Fruit fly (Drosophila melanogaster) whole organism, embryonic: ENCODE measurements around the gene Lrpprc2.

Source experiments
- CG10321 ChIP-seq: fragments of 200-800 bp; sonication (Bioruptor generic); IDR thresholded peaks from 2 replicates; pipeline ENCODE4 v1.3.6; 2022; ENCODE audit warnings: missing biosample characterization, missing genetic modification characterization
- CG10959 ChIP-seq: fragments of 200-800 bp; sonication (Bioruptor generic); IDR thresholded peaks from 2 replicates; pipeline ENCODE4 v1.3.6; 2022; ENCODE audit warnings: missing biosample characterization, missing genetic modification characterization
- CG11085 ChIP-seq: fragments of 200-800 bp; sonication (Bioruptor generic); IDR thresholded peaks from 2 replicates; pipeline ENCODE4 v1.3.6; 2022; ENCODE audit warnings: missing biosample characterization, missing genetic modification characterization
- CG11398 ChIP-seq: fragments of 200-800 bp; sonication (Bioruptor generic); optimal IDR thresholded peaks from 2 replicates; lab custom pipeline; 2016; ENCODE audit warnings: missing biosample characterization, missing genetic modification characterization
- CG14710 ChIP-seq: fragments of 200-800 bp; sonication (Bioruptor generic); optimal IDR thresholded peaks from 3 replicates; lab custom pipeline; 2019; ENCODE audit warnings: missing biosample characterization, mild to moderate bottlenecking, missing genetic modification characterization, moderate library complexity
- CG15073 ChIP-seq: fragments of 200-800 bp; sonication (Bioruptor generic); optimal IDR thresholded peaks from 2 replicates; lab custom pipeline; 2016; ENCODE audit warnings: missing biosample characterization, missing genetic modification characterization
- CG18011 ChIP-seq: fragments of 200-800 bp; sonication (Bioruptor generic); optimal IDR thresholded peaks from 2 replicates; lab custom pipeline; 2017; ENCODE audit warnings: missing biosample characterization, missing genetic modification characterization, mild to moderate bottlenecking, moderate library complexity, missing genotype
- CG2129 ChIP-seq: fragments of 200-800 bp; sonication (Bioruptor generic); IDR thresholded peaks from 2 replicates; pipeline ENCODE4 v1.3.6; 2022; ENCODE audit warnings: missing biosample characterization, missing genetic modification characterization; ENCODE audit not compliant: partially characterized antibody
- CG2889 ChIP-seq: fragments of 200-800 bp; sonication (Bioruptor generic); IDR thresholded peaks from 3 replicates; pipeline ENCODE4 v1.3.6; 2022; ENCODE audit warnings: missing biosample characterization, missing genetic modification characterization
- CG30431 ChIP-seq: fragments of 200-800 bp; sonication (Bioruptor generic); optimal IDR thresholded peaks from 2 replicates; lab custom pipeline; 2017; ENCODE audit warnings: missing biosample characterization, missing genetic modification characterization
- CG33213 ChIP-seq: fragments of 200-800 bp; sonication (Bioruptor generic); optimal IDR thresholded peaks from 3 replicates; lab custom pipeline; 2016; ENCODE audit warnings: missing biosample characterization, missing genetic modification characterization
- CG34422 ChIP-seq: fragments of 200-800 bp; sonication (Bioruptor generic); IDR thresholded peaks from 3 replicates; pipeline ENCODE4 v1.3.6; 2022; ENCODE audit warnings: missing biosample characterization, missing genetic modification characterization
- CG4617 ChIP-seq: fragments of 200-800 bp; sonication (Bioruptor generic); optimal IDR thresholded peaks from 3 replicates; lab custom pipeline; 2016; ENCODE audit warnings: missing biosample characterization, missing genetic modification characterization, borderline replicate concordance
- CG4730 ChIP-seq: fragments of 200-800 bp; sonication (Bioruptor generic); IDR thresholded peaks from 2 replicates; pipeline ENCODE4 v1.3.6; 2022; ENCODE audit warnings: missing biosample characterization, missing genetic modification characterization
- CG6175 ChIP-seq: fragments of 200-800 bp; sonication (Bioruptor generic); IDR thresholded peaks from 3 replicates; pipeline ENCODE4 v1.3.6; 2022; ENCODE audit warnings: missing biosample characterization, missing genetic modification characterization
- CG6791 ChIP-seq: fragments of 200-800 bp; sonication (Bioruptor generic); IDR thresholded peaks from 3 replicates; pipeline ENCODE4 v1.3.6; 2022; ENCODE audit warnings: missing biosample characterization, missing genetic modification characterization; ENCODE audit not compliant: partially characterized antibody
- CG9797 ChIP-seq: fragments of 200-800 bp; sonication (Bioruptor generic); optimal IDR thresholded peaks from 3 replicates; lab custom pipeline; 2018; ENCODE audit warnings: missing biosample characterization, mild to moderate bottlenecking, missing genetic modification characterization
- D ChIP-seq, 2 experiments: fragments of 200-800 bp in 1 of 2; fragments of >200 bp in 1 of 2; sonication (Bioruptor generic) in 1 of 2; optimal IDR thresholded peaks; 2 replicates in 1 of 2; 3 replicates in 1 of 2; lab custom pipeline; 2017; ENCODE audit warnings: mild to moderate bottlenecking in 1 of 2, missing biosample characterization in 1 of 2, missing genetic modification characterization in 1 of 2, missing genetic modification reagents in 1 of 2
- Dfd ChIP-seq, 2 experiments: fragments of >200 bp; optimal IDR thresholded peaks; 2 replicates each; lab custom pipeline; 2017; ENCODE audit warnings: missing biosample characterization in 2 of 2, missing genetic modification characterization in 2 of 2
- HmgD ChIP-seq: fragments of 200-800 bp; sonication (Bioruptor generic); optimal IDR thresholded peaks from 3 replicates; lab custom pipeline; 2016; ENCODE audit warnings: missing biosample characterization, missing genetic modification characterization
- Med ChIP-seq: fragments of 200-800 bp; sonication (Bioruptor generic); peaks from one replicate; lab custom pipeline; 2016; ENCODE audit warnings: missing biosample characterization, missing genetic modification characterization, mild to moderate bottlenecking, inconsistent platforms, moderate library complexity
- NC2β ChIP-seq: fragments of 200-800 bp; sonication (Bioruptor generic); optimal IDR thresholded peaks from 2 replicates; lab custom pipeline; 2016; ENCODE audit warnings: missing biosample characterization, missing genetic modification characterization
- Nf-YB ChIP-seq: fragments of 200-800 bp; sonication (Bioruptor generic); optimal IDR thresholded peaks from 3 replicates; lab custom pipeline; 2019; ENCODE audit warnings: missing biosample characterization, mild to moderate bottlenecking, missing genetic modification characterization, moderate library complexity
- Oli ChIP-seq: fragments of 200-800 bp; sonication (Bioruptor generic); optimal IDR thresholded peaks from 2 replicates; lab custom pipeline; 2018; ENCODE audit warnings: missing biosample characterization, mild to moderate bottlenecking, missing genetic modification characterization, moderate library complexity
- Side ChIP-seq: fragments of 200-800 bp; sonication (Bioruptor generic); optimal IDR thresholded peaks from 2 replicates; lab custom pipeline; 2016; ENCODE audit warnings: missing biosample characterization, missing genetic modification characterization
- Sry-β ChIP-seq: fragments of 200-800 bp; sonication (Bioruptor generic); optimal IDR thresholded peaks from 2 replicates; lab custom pipeline; 2018; ENCODE audit warnings: missing biosample characterization, mild to moderate bottlenecking, missing genetic modification characterization, moderate library complexity
- TFAM ChIP-seq: fragments of 200-800 bp; sonication (Bioruptor generic); optimal IDR thresholded peaks from 2 replicates; lab custom pipeline; 2017; ENCODE audit warnings: missing biosample characterization, missing genetic modification characterization, inconsistent platforms
- YL-1 ChIP-seq: fragments of 200-800 bp; sonication (Bioruptor generic); optimal IDR thresholded peaks from 3 replicates; lab custom pipeline; 2017; ENCODE audit warnings: missing biosample characterization, mild to moderate bottlenecking, missing genetic modification characterization
- ap ChIP-seq: fragments of 200-800 bp; sonication (Bioruptor generic); IDR thresholded peaks from 2 replicates; pipeline ENCODE4 v1.3.6; 2022; ENCODE audit warnings: missing biosample characterization, missing genetic modification characterization
- ato ChIP-seq: fragments of 200-800 bp; sonication (Bioruptor generic); IDR thresholded peaks from 2 replicates; pipeline ENCODE4 v1.3.6; 2022; ENCODE audit warnings: missing biosample characterization, missing genetic modification characterization; ENCODE audit not compliant: partially characterized antibody
- bbx ChIP-seq: fragments of 200-800 bp; sonication (Bioruptor generic); IDR thresholded peaks from 2 replicates; pipeline ENCODE4 v1.3.6; 2022; ENCODE audit warnings: missing biosample characterization, missing genetic modification characterization; ENCODE audit not compliant: partially characterized antibody
- chinmo ChIP-seq: fragments of 200-800 bp; sonication (Bioruptor generic); IDR thresholded peaks from 4 replicates; pipeline ENCODE4 v1.3.6; 2022; ENCODE audit warnings: missing biosample characterization, missing genetic modification characterization; ENCODE audit not compliant: partially characterized antibody
- crp ChIP-seq, 2 experiments: fragments of 200-800 bp; sonication (Bioruptor generic); optimal IDR thresholded peaks; 2 replicates in 1 of 2; 3 replicates in 1 of 2; lab custom pipeline; 2017; ENCODE audit warnings: missing biosample characterization in 2 of 2, missing genetic modification characterization in 2 of 2, mild to moderate bottlenecking in 1 of 2, moderate library complexity in 1 of 2
- grn ChIP-seq: fragments of 200-800 bp; sonication (Bioruptor generic); optimal IDR thresholded peaks from 3 replicates; lab custom pipeline; 2017; ENCODE audit warnings: missing biosample characterization, missing genetic modification characterization
- hb ChIP-seq: fragments of 200-800 bp; sonication (Bioruptor generic); IDR thresholded peaks from 3 replicates; pipeline ENCODE4 v1.3.6; 2022; ENCODE audit warnings: missing biosample characterization, missing genetic modification characterization; ENCODE audit not compliant: partially characterized antibody
- her ChIP-seq: fragments of 200-800 bp; sonication (Bioruptor generic); optimal IDR thresholded peaks from 2 replicates; lab custom pipeline; 2016; ENCODE audit warnings: missing biosample characterization, missing genetic modification characterization
- jing ChIP-seq: fragments of 200-800 bp; sonication (Bioruptor generic); optimal IDR thresholded peaks from 2 replicates; lab custom pipeline; 2018; ENCODE audit warnings: missing biosample characterization, mild to moderate bottlenecking, missing genetic modification characterization
- kay ChIP-seq: fragments of 200-800 bp; sonication (Bioruptor generic); optimal IDR thresholded peaks from 2 replicates; lab custom pipeline; 2016; ENCODE audit warnings: missing biosample characterization, missing genetic modification characterization
- run ChIP-seq: fragments of 200-800 bp; sonication (Bioruptor generic); optimal IDR thresholded peaks from 3 replicates; lab custom pipeline; 2018; ENCODE audit warnings: missing biosample characterization, mild to moderate bottlenecking, missing genetic modification characterization
- sd ChIP-seq: fragments of 200-800 bp; sonication (Bioruptor generic); optimal IDR thresholded peaks from 3 replicates; lab custom pipeline; 2018; ENCODE audit warnings: missing biosample characterization, mild to moderate bottlenecking, missing genetic modification characterization, moderate library complexity
- sens ChIP-seq: fragments of 200-800 bp; sonication (Bioruptor generic); peaks from one replicate; lab custom pipeline; 2016; ENCODE audit warnings: missing biosample characterization, missing genetic modification characterization
- sim ChIP-seq: fragments of 200-800 bp; sonication (Bioruptor generic); IDR thresholded peaks from 2 replicates; pipeline ENCODE4 v1.3.6; 2022; ENCODE audit warnings: missing biosample characterization, missing genetic modification characterization
- sna ChIP-seq: fragments of 200-800 bp; sonication (Bioruptor generic); IDR thresholded peaks from 2 replicates; pipeline ENCODE4 v1.3.6; 2022; ENCODE audit warnings: missing biosample characterization, missing genetic modification characterization; ENCODE audit not compliant: partially characterized antibody
- stc ChIP-seq: fragments of 200-800 bp; sonication (Bioruptor generic); IDR thresholded peaks from 2 replicates; pipeline ENCODE4 v1.3.6; 2022; ENCODE audit warnings: missing biosample characterization, missing genetic modification characterization
- stwl ChIP-seq: fragments of 200-800 bp; sonication (Bioruptor generic); optimal IDR thresholded peaks from 3 replicates; lab custom pipeline; 2018; ENCODE audit warnings: missing biosample characterization, mild to moderate bottlenecking, missing genetic modification characterization, moderate library complexity
- ttk ChIP-seq: fragments of 200-800 bp; sonication (Bioruptor generic); IDR thresholded peaks from 2 replicates; pipeline ENCODE4 v2.1.2; 2022; ENCODE audit warnings: missing biosample characterization, missing genetic modification characterization
- usp ChIP-seq: fragments of >200 bp; optimal IDR thresholded peaks from 2 replicates; lab custom pipeline; 2017; ENCODE audit warnings: missing biosample characterization, missing genetic modification characterization
- vvl ChIP-seq: fragments of 200-800 bp; sonication (Bioruptor generic); IDR thresholded peaks from 2 replicates; pipeline ENCODE4 v1.3.6; 2022; ENCODE audit warnings: missing biosample characterization, missing genetic modification characterization
- wdn ChIP-seq: fragments of 200-800 bp; sonication (Bioruptor generic); IDR thresholded peaks from 2 replicates; pipeline ENCODE4 v1.3.6; 2022; ENCODE audit warnings: missing biosample characterization, missing genetic modification characterization
- wor ChIP-seq: fragments of 200-800 bp; sonication (Bioruptor generic); IDR thresholded peaks from 2 replicates; pipeline ENCODE4 v1.3.6; 2022; ENCODE audit warnings: missing biosample characterization, missing genetic modification characterization
- zen2 ChIP-seq: fragments of 200-800 bp; sonication (Bioruptor generic); IDR thresholded peaks from 3 replicates; pipeline ENCODE4 v1.3.6; 2022; ENCODE audit warnings: missing biosample characterization, missing genetic modification characterization; ENCODE audit not compliant: partially characterized antibody

Lrpprc2 gene

DNA sequence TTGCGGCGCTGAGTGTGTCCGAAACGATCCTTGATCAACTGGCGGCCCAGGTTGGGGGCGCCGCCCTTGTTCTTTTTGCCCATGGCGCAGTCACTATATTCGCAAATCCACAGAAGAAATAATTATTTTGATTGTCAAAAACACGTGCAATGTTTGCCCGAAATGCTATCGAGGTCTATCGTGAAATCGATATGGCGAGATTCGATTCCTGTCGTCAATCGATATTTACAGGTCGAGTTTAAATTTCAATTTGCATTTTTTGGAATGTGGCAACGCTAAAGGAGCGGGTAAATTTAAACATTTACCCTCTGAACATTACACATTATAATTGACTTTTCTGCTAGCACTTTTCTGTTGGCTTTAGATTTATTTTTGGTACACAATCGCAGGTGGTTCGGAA is 3.6 kb upstream of the Lrpprc2 start, which contains the start of gene Ns3 (continued):
- TF ChIP-seq CG33213: peak; percentile 5
- TF ChIP-seq sim (GFP tag; lab: Robert Waterston, UW): no peak
- no peak for TF ChIP-seq Nf-YB
- no peak for TF ChIP-seq Dfd (GFP tag; optimal IDR thresholded peaks at IDR 0.05; lab: Kevin White, UChicago)
- TF ChIP-seq wdn (GFP tag; lab: Robert Waterston, UW): no peak
- TF ChIP-seq ttk (GFP tag; lab: Robert Waterston, UW): no peak
- peak; percentile 64 for TF ChIP-seq sens
- TF ChIP-seq run (tag; lab: Kevin White, UChicago): no peak
- peak; percentile 86 for TF ChIP-seq hb
- TF ChIP-seq stwl (tag; lab: Kevin White, UChicago): peak; percentile 62
- no peak for TF ChIP-seq her
- TF ChIP-seq stc (GFP tag; lab: Robert Waterston, UW): no peak
- peak; percentile 89 for TF ChIP-seq bbx (GFP tag; lab: Robert Waterston, UW)
- no peak for TF ChIP-seq usp (GFP tag; lab: Kevin White, UChicago)
- peak; percentile 91 for TF ChIP-seq CG6791 (GFP tag; lab: Robert Waterston, UW)
- TF ChIP-seq CG10321 (GFP tag; lab: Robert Waterston, UW): no peak
- no peak for TF ChIP-seq CG6175 (GFP tag; lab: Robert Waterston, UW)
- TF ChIP-seq crp (GFP tag; optimal IDR thresholded peaks at IDR 0.05; lab: Kevin White, UChicago): peak in 1 of 2 experiments; percentile 37
- 0 out of 3 replicates have a peak, but pooled peaks have one; percentile 9 for TF ChIP-seq CG34422 (GFP tag; lab: Robert Waterston, UW)
- no peak for TF ChIP-seq CG18011 (GFP tag; lab: Kevin White, UChicago)
- TF ChIP-seq Oli (tag; lab: Kevin White, UChicago): no peak
- no peak for TF ChIP-seq kay (GFP tag; lab: Kevin White, UChicago)
- no peak for TF ChIP-seq CG11085
- peak; percentile 88 for TF ChIP-seq sna
- no peak for TF ChIP-seq CG30431 (GFP tag; lab: Kevin White, UChicago)
- TF ChIP-seq Med (GFP tag; lab: Kevin White, UChicago): peak; percentile 52
- no peak for TF ChIP-seq CG10959 (GFP tag; lab: Robert Waterston, UW)
- TF ChIP-seq Side (GFP tag; lab: Kevin White, UChicago): no peak
- peak; percentile 63 for TF ChIP-seq YL-1
- TF ChIP-seq HmgD (GFP tag; lab: Kevin White, UChicago): no peak
- no peak for TF ChIP-seq Sry-β (GFP tag; lab: Kevin White, UChicago)
- TF ChIP-seq jing: no peak
- no peak for TF ChIP-seq CG11398 (GFP tag; lab: Kevin White, UChicago)
- peak; percentile 89 for TF ChIP-seq zen2
- peak; percentile 88 for TF ChIP-seq chinmo
- peak; percentile 28 for TF ChIP-seq CG9797 (GFP tag; lab: Kevin White, UChicago)
- TF ChIP-seq grn (GFP tag; lab: Kevin White, UChicago): no peak
- TF ChIP-seq NC2β: no peak
- no peak for TF ChIP-seq TFAM (GFP tag; lab: Kevin White, UChicago)
- no peak for TF ChIP-seq wor (GFP tag; lab: Robert Waterston, UW)
- no peak for TF ChIP-seq sd (tag; lab: Kevin White, UChicago)
- TF ChIP-seq CG4617 (GFP tag; lab: Kevin White, UChicago): peak; percentile 9
- TF ChIP-seq vvl: peak; percentile 95
- no peak for TF ChIP-seq CG2889
- TF ChIP-seq CG15073 (GFP tag; lab: Kevin White, UChicago): no peak
- peak; percentile 50 for TF ChIP-seq CG14710 (tag; lab: Kevin White, UChicago)
- TF ChIP-seq CG4730 (GFP tag; lab: Robert Waterston, UW): no peak
- no peak for TF ChIP-seq ap
- no peak for TF ChIP-seq D (optimal IDR thresholded peaks at IDR 0.05; lab: Kevin White, UChicago)
- no peak for TF ChIP-seq D (GFP tag; optimal IDR thresholded peaks at IDR 0.05; lab: Kevin White, UChicago)
- TF ChIP-seq CG2129 (GFP tag; lab: Robert Waterston, UW): peak; percentile 49; the same call in 1 of the 2 replicates
- TF ChIP-seq ato: peak; percentile 87
